Fruit fly (Drosophila melanogaster) whole organism, pupa: ENCODE measurements around the gene cdm.

Source experiments
- CG10348 ChIP-seq: fragments of 200-800 bp; sonication (Bioruptor generic); IDR thresholded peaks from 2 replicates; pipeline ENCODE4 v1.3.6; 2022; ENCODE audit warnings: missing biosample characterization, missing genetic modification characterization
- CG12605 ChIP-seq: fragments of 200-800 bp; sonication (Bioruptor generic); IDR thresholded peaks from 2 replicates; pipeline ENCODE4 v1.3.6; 2022; ENCODE audit warnings: missing biosample characterization, missing genetic modification characterization
- CG13204 ChIP-seq: fragments of 200-800 bp; sonication (Bioruptor generic); optimal IDR thresholded peaks from 2 replicates; lab custom pipeline; 2018; ENCODE audit warnings: missing biosample characterization, mild to moderate bottlenecking, missing genetic modification characterization, moderate library complexity
- CG14655 ChIP-seq: fragments of 200-800 bp; sonication (Bioruptor generic); optimal IDR thresholded peaks from 3 replicates; lab custom pipeline; 2017; ENCODE audit warnings: mild to moderate bottlenecking, missing biosample characterization, missing genetic modification reagents, missing genetic modification characterization
- CG15710 ChIP-seq: fragments of 200-800 bp; sonication (Bioruptor generic); optimal IDR thresholded peaks from 2 replicates; lab custom pipeline; 2018; ENCODE audit warnings: missing biosample characterization, mild to moderate bottlenecking, missing genetic modification characterization, moderate library complexity
- CG17806 ChIP-seq: fragments of 200-800 bp; sonication (Bioruptor generic); optimal IDR thresholded peaks from 2 replicates; lab custom pipeline; 2018; ENCODE audit warnings: missing biosample characterization, mild to moderate bottlenecking, missing genetic modification characterization, moderate library complexity
- CG32121 ChIP-seq: fragments of 200-800 bp; sonication (Bioruptor generic); IDR thresholded peaks from 2 replicates; pipeline ENCODE4 v1.3.6; 2022; ENCODE audit warnings: missing biosample characterization, missing genetic modification characterization
- CG34367 ChIP-seq: fragments of 200-800 bp; sonication (Bioruptor generic); optimal IDR thresholded peaks from 2 replicates; lab custom pipeline; 2018; ENCODE audit warnings: missing biosample characterization, mild to moderate bottlenecking, missing genetic modification characterization
- CG4496 ChIP-seq: fragments of 200-800 bp; sonication (Bioruptor generic); IDR thresholded peaks from 3 replicates; pipeline ENCODE4 v1.3.6; 2022; ENCODE audit warnings: missing biosample characterization, missing genetic modification characterization
- CG8159 ChIP-seq: fragments of 200-800 bp; sonication (Bioruptor generic); optimal IDR thresholded peaks from 3 replicates; lab custom pipeline; 2018; ENCODE audit warnings: missing biosample characterization, mild to moderate bottlenecking, missing genetic modification characterization, moderate library complexity
- CG8301 ChIP-seq: fragments of 200-800 bp; sonication (Bioruptor generic); optimal IDR thresholded peaks from 2 replicates; lab custom pipeline; 2018; ENCODE audit warnings: missing biosample characterization, mild to moderate bottlenecking, missing genetic modification characterization
- CG9948 ChIP-seq: fragments of 200-800 bp; sonication (Bioruptor generic); optimal IDR thresholded peaks from 2 replicates; lab custom pipeline; 2018; ENCODE audit warnings: missing biosample characterization, mild to moderate bottlenecking, missing genetic modification characterization, moderate library complexity
- D1 ChIP-seq: fragments of 200-800 bp; sonication (Bioruptor generic); optimal IDR thresholded peaks from 2 replicates; lab custom pipeline; 2018; ENCODE audit warnings: missing biosample characterization, mild to moderate bottlenecking, missing genetic modification characterization, moderate library complexity
- EcR ChIP-seq: fragments of 200-800 bp; sonication (Bioruptor generic); optimal IDR thresholded peaks from 3 replicates; lab custom pipeline; 2019; ENCODE audit warnings: missing biosample characterization, missing genetic modification characterization, mild to moderate bottlenecking, moderate library complexity, missing genetic modification reagents
- Ets98B ChIP-seq: fragments of 200-800 bp; sonication (Bioruptor generic); IDR thresholded peaks from 2 replicates; pipeline ENCODE4 v1.3.6; 2022; ENCODE audit warnings: missing biosample characterization, missing genetic modification characterization
- Pif1A ChIP-seq: fragments of 200-800 bp; sonication (Bioruptor generic); optimal IDR thresholded peaks from 3 replicates; lab custom pipeline; 2016; ENCODE audit warnings: missing biosample characterization, missing genetic modification characterization
- Pif1B ChIP-seq: fragments of 200-800 bp; sonication (Bioruptor generic); optimal IDR thresholded peaks from 3 replicates; lab custom pipeline; 2016; ENCODE audit warnings: missing biosample characterization, missing genetic modification characterization
- Snoo ChIP-seq: fragments of 200-800 bp; sonication (Bioruptor generic); optimal IDR thresholded peaks from 3 replicates; lab custom pipeline; 2017; ENCODE audit warnings: missing biosample characterization, mild to moderate bottlenecking, missing genetic modification characterization, inconsistent platforms
- fd96Ca ChIP-seq: fragments of 200-800 bp; sonication (Bioruptor generic); IDR thresholded peaks from 3 replicates; pipeline ENCODE4 v1.3.6; 2022; ENCODE audit warnings: missing biosample characterization, missing genetic modification characterization
- gl ChIP-seq: fragments of 200-800 bp; sonication (Bioruptor generic); optimal IDR thresholded peaks from 2 replicates; lab custom pipeline; 2018; ENCODE audit warnings: missing biosample characterization, mild to moderate bottlenecking, missing genetic modification characterization
- rn ChIP-seq: fragments of 200-800 bp; sonication (Bioruptor generic); IDR thresholded peaks from 2 replicates; pipeline ENCODE4 v1.3.6; 2022; ENCODE audit warnings: missing biosample characterization, missing genetic modification characterization

cdm gene

dm6 chr3R:18183244-18183643, at the start of gene cdm:
Gene cdm, minus strand, starts transcription at chr3R:18183479.
- TF ChIP-seq CG8159 (no peak), CG12605 (GFP tag; lab: Robert Waterston, UW) (no peak), CG32121 (peak; percentile 23; the same call in 1 of the 2 replicates), CG13204 (no peak), Snoo (no peak), Pif1A (GFP tag; lab: Kevin White, UChicago) (no peak)

DNA sequence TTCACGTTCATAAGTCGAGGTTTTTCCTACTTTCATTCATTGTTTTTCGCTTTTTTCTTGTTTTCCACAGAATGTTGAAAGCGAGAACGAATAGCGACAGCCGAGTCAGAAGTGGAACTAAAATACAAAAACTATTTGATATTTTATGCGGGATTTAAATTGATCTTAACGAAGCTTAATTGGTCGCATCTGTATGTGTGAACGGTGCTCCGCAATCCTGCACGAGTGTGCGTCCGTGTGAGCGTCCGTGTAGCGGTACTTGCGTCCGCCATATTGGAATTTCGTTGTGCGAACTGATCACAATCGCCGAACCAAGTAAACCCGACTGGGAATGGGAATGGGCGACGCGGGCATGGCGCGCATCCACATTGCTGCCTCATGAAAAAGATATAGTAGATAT, 48.9 kb upstream of the cdm start:
- no peak for TF ChIP-seq CG12605 (GFP tag; lab: Robert Waterston, UW)
- no peak for TF ChIP-seq CG15710 (tag; lab: Kevin White, UChicago)
- TF ChIP-seq Snoo: no peak
- TF ChIP-seq Pif1A (GFP tag; lab: Kevin White, UChicago): no peak
- TF ChIP-seq CG34367 (tag; lab: Kevin White, UChicago): no peak
- no peak for TF ChIP-seq CG32121
- no peak for TF ChIP-seq CG17806 (tag; lab: Kevin White, UChicago)
- TF ChIP-seq CG10348 (GFP tag; lab: Robert Waterston, UW): no peak
- no peak for TF ChIP-seq CG13204
- no peak for TF ChIP-seq Pif1B (GFP tag; lab: Kevin White, UChicago)
- no peak for TF ChIP-seq CG14655 (GFP tag; lab: Kevin White, UChicago)
- TF ChIP-seq gl (tag; lab: Kevin White, UChicago): no peak
- TF ChIP-seq CG8301 (tag; lab: Kevin White, UChicago): no peak
- no peak for TF ChIP-seq D1

DNA sequence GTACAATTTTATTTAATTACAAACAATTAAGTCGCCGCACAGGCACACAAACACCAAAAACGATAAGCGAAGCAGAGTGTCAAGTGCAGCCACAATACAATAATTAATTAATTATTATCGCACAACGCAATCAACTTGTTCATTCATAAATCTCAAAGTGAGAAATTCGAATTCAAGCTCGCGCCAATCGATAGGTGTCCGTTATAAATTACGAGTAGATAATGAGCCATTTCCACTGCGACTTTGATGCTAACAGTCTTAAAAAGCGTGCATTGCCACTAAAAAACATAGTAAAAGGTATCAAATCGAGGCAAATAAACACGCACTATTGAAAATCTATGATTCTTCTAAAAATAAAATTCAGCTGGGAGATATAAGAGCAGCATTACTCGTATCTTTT, 47.0 kb upstream of the cdm start:
- TF ChIP-seq CG12605 (GFP tag; lab: Robert Waterston, UW) (no peak), CG15710 (tag; lab: Kevin White, UChicago) (no peak), rn (GFP tag; lab: Robert Waterston, UW) (no peak), D1 (no peak), CG4496 (GFP tag; lab: Robert Waterston, UW) (no peak), EcR (GFP tag; lab: Kevin White, UChicago) (no peak), CG10348 (GFP tag; lab: Robert Waterston, UW) (no peak), Pif1B (GFP tag; lab: Kevin White, UChicago) (no peak), fd96Ca (GFP tag; lab: Robert Waterston, UW) (no peak), CG9948 (tag; lab: Kevin White, UChicago) (no peak), CG34367 (tag; lab: Kevin White, UChicago) (no peak), CG8159 (no peak), CG32121 (no peak), CG8301 (tag; lab: Kevin White, UChicago) (no peak), Pif1A (GFP tag; lab: Kevin White, UChicago) (no peak), Snoo (no peak), CG13204 (no peak), Ets98B (GFP tag; lab: Robert Waterston, UW) (no peak), gl (tag; lab: Kevin White, UChicago) (no peak)

DNA sequence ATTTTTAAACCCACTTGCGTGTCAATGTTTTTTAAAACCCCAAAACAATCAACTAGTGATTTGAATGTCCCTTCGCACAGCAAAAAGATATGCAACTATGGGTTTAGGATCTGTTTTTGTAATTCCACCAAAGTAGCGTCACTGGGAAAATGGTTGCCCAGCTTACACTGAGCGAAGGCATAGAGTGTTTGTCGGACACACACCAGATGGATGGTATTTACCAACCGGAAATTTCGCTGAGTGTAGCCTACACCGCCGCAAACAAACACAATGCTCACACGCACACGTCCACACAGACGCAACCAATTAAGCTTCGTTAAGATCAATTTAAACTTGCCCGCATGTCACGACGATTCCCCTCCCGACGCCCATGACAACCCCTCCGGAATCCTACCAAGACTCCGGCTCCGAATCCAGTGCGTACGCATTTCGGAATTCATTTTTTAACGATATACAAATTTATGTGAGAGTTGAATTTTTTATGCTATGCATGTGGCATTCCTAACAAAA, 45.5 kb upstream of the cdm start:
- no peak for TF ChIP-seq CG8301 (tag; lab: Kevin White, UChicago)
- no peak for TF ChIP-seq D1
- peak; percentile 29; the same call in 1 of the 2 replicates for TF ChIP-seq Ets98B (GFP tag; lab: Robert Waterston, UW)
- no peak for TF ChIP-seq CG34367 (tag; lab: Kevin White, UChicago)
- no peak for TF ChIP-seq Snoo
- TF ChIP-seq CG8159: no peak
- no peak for TF ChIP-seq CG15710 (tag; lab: Kevin White, UChicago)

dm6 chr3R:18227385-18227784, 44.1 kb upstream of the cdm start:
- no peak for TF ChIP-seq CG8159
- TF ChIP-seq, all 21 proteins: peak for 0

DNA sequence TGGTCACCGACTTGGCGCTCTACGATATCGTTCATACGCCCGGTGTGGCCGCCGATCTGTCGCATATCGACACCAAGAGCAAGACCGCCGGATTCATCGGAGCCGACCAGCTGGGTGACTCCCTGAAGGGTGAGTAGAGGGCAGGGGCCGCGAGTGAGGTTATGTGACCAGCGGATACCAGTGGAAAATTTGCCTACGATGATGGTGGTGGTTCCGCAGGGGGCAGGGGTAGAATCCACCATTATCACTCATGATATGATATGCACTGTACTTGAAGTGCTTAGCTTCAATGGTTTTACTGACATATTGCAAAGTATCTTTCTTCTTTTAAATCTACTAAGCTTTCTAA, 43.5 kb upstream of the cdm start:
- TF ChIP-seq D1 (no peak), CG34367 (tag; lab: Kevin White, UChicago) (no peak), CG8301 (tag; lab: Kevin White, UChicago) (no peak), CG4496 (GFP tag; lab: Robert Waterston, UW) (peak; percentile 24; the same call in 2 of the 3 replicates), Pif1A (GFP tag; lab: Kevin White, UChicago) (no peak), CG17806 (tag; lab: Kevin White, UChicago) (no peak), CG32121 (0 out of 2 replicates have a peak, but pooled peaks have one; percentile 25), Pif1B (GFP tag; lab: Kevin White, UChicago) (no peak), Ets98B (GFP tag; lab: Robert Waterston, UW) (no peak), CG9948 (tag; lab: Kevin White, UChicago) (no peak), CG12605 (GFP tag; lab: Robert Waterston, UW) (no peak), gl (tag; lab: Kevin White, UChicago) (no peak), CG10348 (GFP tag; lab: Robert Waterston, UW) (no peak), EcR (GFP tag; lab: Kevin White, UChicago) (peak; percentile 73), CG15710 (tag; lab: Kevin White, UChicago) (no peak), Snoo (no peak), CG14655 (GFP tag; lab: Kevin White, UChicago) (no peak), rn (GFP tag; lab: Robert Waterston, UW) (no peak), fd96Ca (GFP tag; lab: Robert Waterston, UW) (no peak), CG13204 (no peak), CG8159 (no peak)
